Worm (Caenorhabditis elegans) whole organism, early embryonic: Measurements from ENCODE around the gene gap-2.

ENCODE experiments used
- ama-1 ChIP-seq: fragments of 150-350 bp; optimal IDR thresholded peaks from 2 replicates; lab custom pipeline; 2014
- ceh-13 ChIP-seq: fragments of 200-800 bp; sonication (Bioruptor generic); optimal IDR thresholded peaks from 2 replicates; lab custom pipeline; 2018; ENCODE audit warnings: mild to moderate bottlenecking, missing genetic modification characterization, missing compliant biosample characterization
- flt-1 ChIP-seq: fragments of 200-800 bp; sonication (Bioruptor generic); IDR thresholded peaks from 2 replicates; pipeline ENCODE4 v1.3.6; 2022; ENCODE audit warnings: missing genetic modification characterization, missing compliant biosample characterization
- hnd-1 ChIP-seq: sonication (generic microtip); optimal IDR thresholded peaks from 2 replicates; lab custom pipeline; 2016; ENCODE audit warnings: missing genetic modification characterization, missing compliant biosample characterization
- scrt-1 ChIP-seq: fragments of 200-800 bp; sonication (Bioruptor generic); IDR thresholded peaks from 2 replicates; pipeline ENCODE4 v1.3.6; 2022; ENCODE audit warnings: missing genetic modification characterization, missing compliant biosample characterization
- sea-1 ChIP-seq: fragments of 200-800 bp; sonication (Bioruptor generic); conservative IDR thresholded peaks from 2 replicates; pipeline ENCODE4 v1.3.6; 2022; ENCODE audit warnings: missing genetic modification characterization, missing compliant biosample characterization

- TF ChIP-seq scrt-1 (GFP tag; lab: Robert Waterston, UW) (no peak), hnd-1 (no peak), sea-1 (no peak), flt-1 (GFP tag; lab: Robert Waterston, UW) (no peak), ama-1 (no peak), ceh-13 (GFP tag; lab: Kevin White, UChicago) (no peak)
These were observed 63.7 kb downstream of the gap-2 start for ce11 chrX:9536008-9536407.
